Worm (Caenorhabditis elegans): ENCODE data around the gene glb-10.

glb-10 gene

DNA sequence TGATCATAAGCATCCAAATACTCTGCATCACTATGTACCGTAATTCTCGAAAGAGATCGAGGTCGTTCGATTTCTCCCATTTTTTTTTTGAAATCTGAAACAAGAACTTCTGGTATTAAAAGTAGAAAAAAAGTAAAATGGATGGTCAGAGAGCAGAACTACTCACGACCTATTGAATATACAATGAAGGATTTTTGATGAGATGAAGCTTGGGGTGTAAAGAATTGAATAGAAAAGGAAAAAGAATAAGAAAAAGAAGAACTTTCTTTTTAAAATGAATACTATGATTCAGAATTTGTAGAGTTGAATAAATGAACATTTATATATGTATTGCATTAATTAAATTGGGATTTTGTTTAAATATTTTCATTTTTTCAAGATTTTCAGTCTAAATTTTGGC, 24.8 kb upstream of the glb-10 start, which contains the start of gene ttc-39B:
Gene ttc-39B, minus strand, starts transcription at position 101 of the 400 bp plus-strand sequence.
- TF ChIP-seq zip-5 (tag; optimal IDR thresholded peaks at IDR 0.05) (no peak), hlh-6 (tag; optimal IDR thresholded peaks at IDR 0.05) (no peak), ceh-9 (tag; optimal IDR thresholded peaks at IDR 0.05) (no peak), ama-1 (optimal IDR thresholded peaks at IDR 0.05) (no peak), ceh-14 (tag; optimal IDR thresholded peaks at IDR 0.05) (no peak), gmeb-2 (tag; optimal IDR thresholded peaks at IDR 0.05) (no peak), rnt-1 (tag; optimal IDR thresholded peaks at IDR 0.05) (no peak), Y22D7AL.16 (tag; optimal IDR thresholded peaks at IDR 0.05) (no peak), nfya-1 (tag; optimal IDR thresholded peaks at IDR 0.05) (no peak), sox-4 (tag; optimal IDR thresholded peaks at IDR 0.05) (no peak), unc-42 (tag; optimal IDR thresholded peaks at IDR 0.05) (no peak)

ce11 chrII:6331222-6331830, 22.2 kb upstream of the glb-10 start, which contains the start of gene set-4:
Gene set-4, minus strand, starts transcription at chrII:6331341.
- TF ChIP-seq ceh-34 (tag; optimal IDR thresholded peaks at IDR 0.05): peak; percentile 75
- peak; percentile 12 for TF ChIP-seq C08G9.2 (tag; optimal IDR thresholded peaks at IDR 0.05)
- TF ChIP-seq unc-42 (tag; optimal IDR thresholded peaks at IDR 0.05): peak; percentile 74
- peak; percentile 27 for TF ChIP-seq ttx-3 (tag; optimal IDR thresholded peaks at IDR 0.05)
- TF ChIP-seq dmd-4 (tag; optimal IDR thresholded peaks at IDR 0.05; ENCODE audit: borderline replicate concordance): peak; percentile 7
- no peak for TF ChIP-seq sox-4 (tag; optimal IDR thresholded peaks at IDR 0.05)
- TF ChIP-seq che-1 (tag; optimal IDR thresholded peaks at IDR 0.05): peak; percentile 24
- no peak for TF ChIP-seq ceh-9 (tag; optimal IDR thresholded peaks at IDR 0.05)
- TF ChIP-seq tbx-2 (tag; optimal IDR thresholded peaks at IDR 0.05): peak; percentile 72
- peak; percentile 39 for TF ChIP-seq fkh-10 (GFP tag; optimal IDR thresholded peaks at IDR 0.05)
- TF ChIP-seq unc-86 (tag; optimal IDR thresholded peaks at IDR 0.05): peak; percentile 67
- TF ChIP-seq ceh-48 (tag; optimal IDR thresholded peaks at IDR 0.05): no peak
- TF ChIP-seq zip-5 (tag; optimal IDR thresholded peaks at IDR 0.05): no peak
- no peak for TF ChIP-seq fax-1 (tag; optimal IDR thresholded peaks at IDR 0.05)
- TF ChIP-seq sdc-2 (tag; optimal IDR thresholded peaks at IDR 0.05): peak; percentile 37
- TF ChIP-seq K02D7.2 (tag; optimal IDR thresholded peaks at IDR 0.05): no peak
- peak; percentile 10 for TF ChIP-seq ets-4 (tag; optimal IDR thresholded peaks at IDR 0.05)
- peak; percentile 30 for TF ChIP-seq ceh-2 (tag; optimal IDR thresholded peaks at IDR 0.05)
- no peak for TF ChIP-seq F13H6.1 (tag; optimal IDR thresholded peaks at IDR 0.05)
- TF ChIP-seq ceh-31 (tag; optimal IDR thresholded peaks at IDR 0.05): peak; percentile 81
- peak; percentile 84 for TF ChIP-seq pros-1 (tag; optimal IDR thresholded peaks at IDR 0.05)
- no peak for TF ChIP-seq mec-3 (tag; optimal IDR thresholded peaks at IDR 0.05; ENCODE audit: borderline replicate concordance)
- peak; percentile 46 for TF ChIP-seq ceh-14 (tag; optimal IDR thresholded peaks at IDR 0.05)
- TF ChIP-seq unc-55 (GFP tag; optimal IDR thresholded peaks at IDR 0.05): peak; percentile 6
- TF ChIP-seq hlh-30 (tag; optimal IDR thresholded peaks at IDR 0.05; ENCODE audit: insufficient read depth): peak; percentile 85
- no peak for TF ChIP-seq npax-4 (tag; optimal IDR thresholded peaks at IDR 0.05)
- TF ChIP-seq elt-2 (tag; optimal IDR thresholded peaks at IDR 0.05): peak; percentile 53
- peak; percentile 77 for TF ChIP-seq rnt-1 (tag; optimal IDR thresholded peaks at IDR 0.05)
- peak; percentile 35 for TF ChIP-seq hlh-8 (tag; optimal IDR thresholded peaks at IDR 0.05)
- TF ChIP-seq ahr-1 (tag; optimal IDR thresholded peaks at IDR 0.05): no peak
- peak; percentile 80 for TF ChIP-seq ref-2 (tag; optimal IDR thresholded peaks at IDR 0.05)
- TF ChIP-seq ztf-16 (tag; optimal IDR thresholded peaks at IDR 0.05): peak; percentile 19
- no peak for TF ChIP-seq ceh-30 (tag; optimal IDR thresholded peaks at IDR 0.05)
- peak; percentile 42 for TF ChIP-seq ceh-19 (GFP tag; optimal IDR thresholded peaks at IDR 0.05)
- TF ChIP-seq nfya-1 (tag; optimal IDR thresholded peaks at IDR 0.05): peak; percentile 92
- peak; percentile 81 for TF ChIP-seq ceh-18 (tag; optimal IDR thresholded peaks at IDR 0.05)
- TF ChIP-seq dve-1 (tag; optimal IDR thresholded peaks at IDR 0.05): no peak

Data from whole organism, late embryonic.